Worm (Caenorhabditis elegans) whole organism, midembryonic: Measurements from ENCODE around the gene Y37H2C.4.
"Not testable (repeated sequence)": the region's sequence is repeated elsewhere in the genome, so short reads cannot be mapped to it uniquely, and the experiment has no call there.

ENCODE experiments used
- T22C8.4 ChIP-seq: fragments of 200-800 bp; sonication (Bioruptor generic); IDR thresholded peaks from 2 replicates; pipeline ENCODE4 v1.3.6; 2022; ENCODE audit warnings: missing genetic modification characterization, missing compliant biosample characterization
- cog-1 ChIP-seq: sonication (generic microtip); optimal IDR thresholded peaks from 2 replicates; lab custom pipeline; 2016; ENCODE audit warnings: missing genetic modification characterization, missing compliant biosample characterization
- flt-1 ChIP-seq: fragments of 200-800 bp; sonication (Bioruptor generic); IDR thresholded peaks from 2 replicates; pipeline ENCODE4 v1.3.6; 2022; ENCODE audit warnings: missing genetic modification characterization, missing compliant biosample characterization
- ztf-23 ChIP-seq: fragments of 200-800 bp; sonication (Bioruptor generic); IDR thresholded peaks from 2 replicates; pipeline ENCODE4 v1.3.6; 2022; ENCODE audit warnings: missing genetic modification reagents, missing genetic modification characterization, missing compliant biosample characterization
- ztf-29 ChIP-seq: fragments of 200-800 bp; sonication (Bioruptor generic); IDR thresholded peaks from 2 replicates; pipeline ENCODE4 v1.3.6; 2022; ENCODE audit warnings: missing genetic modification reagents, missing genetic modification characterization, missing compliant biosample characterization

Y37H2C.4 gene

DNA sequence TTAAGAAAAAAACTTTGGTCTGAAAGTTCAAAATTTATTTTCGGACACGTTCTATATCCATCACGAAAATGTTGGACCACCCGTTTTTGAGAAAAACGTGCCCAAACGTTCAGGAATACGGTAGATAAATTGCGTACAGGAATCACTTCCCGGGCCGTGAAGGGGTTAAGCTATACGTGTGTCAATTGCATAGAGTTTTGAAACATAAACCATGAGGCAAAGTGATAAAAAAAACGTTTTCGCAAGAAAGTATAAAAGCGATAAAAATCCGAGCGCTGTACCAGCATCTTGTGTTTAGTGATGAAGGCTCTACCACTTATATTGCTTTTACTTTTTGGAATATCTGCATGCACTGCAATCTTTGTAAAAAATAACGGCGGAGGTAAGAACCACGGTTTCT, 31.9 kb downstream of the Y37H2C.4 start, which contains the start of gene Y51A2A.6:
Gene Y51A2A.6 (plus strand): TSS at position 301 of the 400 bp plus-strand sequence.
- not testable (repeated sequence) for TF ChIP-seq flt-1 (GFP tag; lab: Robert Waterston, UW); cog-1 (tag; lab: Kevin White, UChicago); T22C8.4

DNA sequence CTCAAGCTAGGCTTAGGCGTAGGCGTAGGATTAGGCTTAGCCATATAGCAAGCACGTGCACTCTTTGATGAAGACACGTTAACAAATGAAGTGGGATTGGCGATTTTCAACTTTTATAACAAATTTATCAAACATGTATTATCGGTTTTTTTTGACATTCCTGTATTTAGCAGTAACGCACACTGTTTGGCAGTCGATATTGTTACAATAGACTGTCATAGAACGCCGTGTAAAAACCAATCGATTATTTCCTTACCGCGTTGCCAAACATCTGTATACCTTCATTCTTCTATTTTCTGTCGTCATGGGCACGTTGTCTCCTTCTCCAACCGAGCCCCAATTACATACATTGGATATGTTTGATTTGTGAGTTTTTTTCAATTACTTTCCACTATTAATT, 47.8 kb downstream of the Y37H2C.4 start, which contains the start of gene fbxb-119:
Gene fbxb-119 (plus strand): TSS at position 301 of the 400 bp plus-strand sequence.
- no peak for TF ChIP-seq ztf-23 (GFP tag; lab: Robert Waterston, UW)
- no peak for TF ChIP-seq ztf-29 (GFP tag; lab: Robert Waterston, UW)
- no peak for TF ChIP-seq flt-1 (GFP tag; lab: Robert Waterston, UW)
- TF ChIP-seq cog-1 (tag; lab: Kevin White, UChicago), result no peak
